Fruit fly (Drosophila melanogaster) whole organism, pupa: ENCODE data around the gene CG7079.

Source experiments
- CG12605 ChIP-seq: fragments of 200-800 bp; sonication (Bioruptor generic); IDR thresholded peaks from 2 replicates; pipeline ENCODE4 v1.3.6; 2022; ENCODE audit warnings: missing biosample characterization, missing genetic modification characterization
- CG4496 ChIP-seq: fragments of 200-800 bp; sonication (Bioruptor generic); IDR thresholded peaks from 3 replicates; pipeline ENCODE4 v1.3.6; 2022; ENCODE audit warnings: missing biosample characterization, missing genetic modification characterization
- CG8159 ChIP-seq: fragments of 200-800 bp; sonication (Bioruptor generic); optimal IDR thresholded peaks from 3 replicates; lab custom pipeline; 2018; ENCODE audit warnings: missing biosample characterization, mild to moderate bottlenecking, missing genetic modification characterization, moderate library complexity
- CG8301 ChIP-seq: fragments of 200-800 bp; sonication (Bioruptor generic); optimal IDR thresholded peaks from 2 replicates; lab custom pipeline; 2018; ENCODE audit warnings: missing biosample characterization, mild to moderate bottlenecking, missing genetic modification characterization
- D1 ChIP-seq: fragments of 200-800 bp; sonication (Bioruptor generic); optimal IDR thresholded peaks from 2 replicates; lab custom pipeline; 2018; ENCODE audit warnings: missing biosample characterization, mild to moderate bottlenecking, missing genetic modification characterization, moderate library complexity
- EcR ChIP-seq: fragments of 200-800 bp; sonication (Bioruptor generic); optimal IDR thresholded peaks from 3 replicates; lab custom pipeline; 2019; ENCODE audit warnings: missing biosample characterization, missing genetic modification characterization, mild to moderate bottlenecking, moderate library complexity, missing genetic modification reagents

- TF ChIP-seq D1 (tag; lab: Kevin White, UChicago) (no peak), CG4496 (GFP tag; lab: Robert Waterston, UW) (peak; percentile 40; the same call in 1 of the 3 replicates), CG8159 (tag; lab: Kevin White, UChicago) (no peak), CG8301 (no peak), EcR (GFP tag; lab: Kevin White, UChicago) (no peak), CG12605 (no peak)
These were observed 42.9 kb upstream of the CG7079 start for dm6 chr3R:21091500-21091899.
